Fruit fly (Drosophila melanogaster) whole organism, prepupa: Measurements from ENCODE around the gene CG12713.

Experiments used
- CG6163 ChIP-seq: fragments of 200-800 bp; sonication (Bioruptor generic); IDR thresholded peaks from 3 replicates; pipeline ENCODE4 v1.3.6; 2022; ENCODE audit warnings: missing biosample characterization, missing genetic modification characterization
- Sox102F ChIP-seq: fragments of 200-800 bp; sonication (Bioruptor generic); optimal IDR thresholded peaks from 2 replicates; lab custom pipeline; 2016; ENCODE audit warnings: missing biosample characterization, mild to moderate bottlenecking, missing genetic modification characterization
- lz ChIP-seq: fragments of 200-800 bp; sonication (Bioruptor generic); optimal IDR thresholded peaks from 3 replicates; lab custom pipeline; 2016; ENCODE audit warnings: missing biosample characterization, missing genetic modification characterization

- TF ChIP-seq lz (GFP tag; lab: Kevin White, UChicago) = no peak
- no peak for TF ChIP-seq CG6163 (GFP tag; lab: Robert Waterston, UW)
- no peak for TF ChIP-seq Sox102F (GFP tag; lab: Kevin White, UChicago)
Measured at dm6 chr3L:15791072-15791471, 41.2 kb upstream of the CG12713 start.
